Worm (Caenorhabditis elegans) whole organism, young adult: Measurements from ENCODE around the gene F46E10.2.

ENCODE experiments used
- B0336.3 ChIP-seq: fragments of 200-800 bp; sonication (Bioruptor generic); IDR thresholded peaks from 2 replicates; pipeline ENCODE4 v1.3.6; 2022; ENCODE audit warnings: missing genetic modification characterization, missing compliant biosample characterization
- C06A6.2 ChIP-seq: fragments of 200-800 bp; sonication (Bioruptor generic); conservative IDR thresholded peaks from 2 replicates; pipeline ENCODE4 v1.3.6; 2022; ENCODE audit warnings: missing genetic modification characterization, missing compliant biosample characterization
- D2030.7 ChIP-seq: fragments of 200-800 bp; sonication (Bioruptor generic); IDR thresholded peaks from 2 replicates; pipeline ENCODE4 v1.3.6; 2022; ENCODE audit warnings: missing genetic modification reagents, missing genetic modification characterization, missing compliant biosample characterization
- F22D6.2 ChIP-seq: sonication (generic microtip); optimal IDR thresholded peaks from 2 replicates; lab custom pipeline; 2016; ENCODE audit warnings: mild to moderate bottlenecking, missing genetic modification characterization, missing compliant biosample characterization
- F37B4.10 ChIP-seq: fragments of 200-800 bp; sonication (Bioruptor generic); IDR thresholded peaks from 2 replicates; pipeline ENCODE4 v1.3.6; 2022; ENCODE audit warnings: missing genetic modification characterization, missing compliant biosample characterization
- F39B2.1 ChIP-seq: fragments of 200-800 bp; sonication (Bioruptor generic); IDR thresholded peaks from 2 replicates; pipeline ENCODE4 v1.3.6; 2022; ENCODE audit warnings: missing genetic modification reagents, missing genetic modification characterization, missing compliant biosample characterization
- F57A8.1 ChIP-seq: fragments of 200-800 bp; sonication (Bioruptor generic); optimal IDR thresholded peaks from 2 replicates; lab custom pipeline; 2018; ENCODE audit warnings: mild to moderate bottlenecking, missing genetic modification characterization, moderate library complexity, missing compliant biosample characterization
- F57C9.4 ChIP-seq: sonication (generic microtip); optimal IDR thresholded peaks from 2 replicates; lab custom pipeline; 2017; ENCODE audit warnings: mild to moderate bottlenecking, missing genetic modification characterization, missing compliant biosample characterization
- K11D2.4 ChIP-seq: fragments of 200-800 bp; sonication (Bioruptor generic); IDR thresholded peaks from 2 replicates; pipeline ENCODE4 v1.3.6; 2022; ENCODE audit warnings: missing genetic modification reagents, missing genetic modification characterization, missing compliant biosample characterization
- Y67H2A.10 ChIP-seq: fragments of 200-800 bp; sonication (Bioruptor generic); conservative IDR thresholded peaks from 2 replicates; pipeline ENCODE4 v1.3.6; 2022; ENCODE audit warnings: missing genetic modification reagents, missing genetic modification characterization, missing compliant biosample characterization
- Y79H2A.3 ChIP-seq: fragments of 200-800 bp; sonication (Bioruptor generic); conservative IDR thresholded peaks from 2 replicates; pipeline ENCODE4 v1.3.6; 2022; ENCODE audit warnings: missing genetic modification reagents, missing genetic modification characterization, missing compliant biosample characterization
- ZK185.1 ChIP-seq: sonication (generic microtip); optimal IDR thresholded peaks from 2 replicates; lab custom pipeline; 2016; ENCODE audit warnings: mild to moderate bottlenecking, missing genetic modification characterization, missing compliant biosample characterization; ENCODE audit not compliant: poor library complexity, severe bottlenecking
- akir-1 ChIP-seq: fragments of 200-800 bp; sonication (Bioruptor generic); optimal IDR thresholded peaks from 2 replicates; lab custom pipeline; 2018; ENCODE audit warnings: mild to moderate bottlenecking, missing genetic modification characterization, moderate library complexity, missing compliant biosample characterization
- aptf-2 ChIP-seq: fragments of 200-800 bp; sonication (Bioruptor generic); conservative IDR thresholded peaks from 2 replicates; pipeline ENCODE4 v1.3.6; 2022; ENCODE audit warnings: missing genetic modification reagents, missing genetic modification characterization, missing compliant biosample characterization
- attf-5 ChIP-seq: fragments of 200-800 bp; sonication (Bioruptor generic); optimal IDR thresholded peaks from 2 replicates; lab custom pipeline; 2018; ENCODE audit warnings: mild to moderate bottlenecking, missing genetic modification characterization, missing compliant biosample characterization
- cebp-1 ChIP-seq, 2 experiments: fragments of 200-800 bp in 1 of 2; sonication (Bioruptor generic) in 1 of 2; sonication (generic microtip) in 1 of 2; IDR thresholded peaks in 1 of 2; optimal IDR thresholded peaks in 1 of 2; 2 replicates each; pipeline versions ENCODE4 v1.3.6 to Lab custom; 2017 to 2022; ENCODE audit warnings: missing compliant biosample characterization in 2 of 2, missing genetic modification characterization in 2 of 2, mild to moderate bottlenecking in 1 of 2, missing genetic modification reagents in 1 of 2, moderate library complexity in 1 of 2
- ceh-100 ChIP-seq: fragments of 200-800 bp; sonication (Bioruptor generic); IDR thresholded peaks from 2 replicates; pipeline ENCODE4 v1.3.6; 2022; ENCODE audit warnings: missing genetic modification reagents, missing genetic modification characterization, missing compliant biosample characterization
- ceh-27 ChIP-seq: fragments of 200-800 bp; sonication (Bioruptor generic); optimal IDR thresholded peaks from 2 replicates; lab custom pipeline; 2018; ENCODE audit warnings: mild to moderate bottlenecking, missing genetic modification characterization, moderate library complexity, missing compliant biosample characterization
- chd-7 ChIP-seq: sonication (generic microtip); optimal IDR thresholded peaks from 2 replicates; lab custom pipeline; 2016; ENCODE audit warnings: mild to moderate bottlenecking, missing genetic modification characterization, moderate library complexity, missing compliant biosample characterization
- die-1 ChIP-seq: sonication (generic microtip); optimal IDR thresholded peaks from 2 replicates; lab custom pipeline; 2016; ENCODE audit warnings: missing genotype, mild to moderate bottlenecking, missing genetic modification characterization, missing compliant biosample characterization
- dox-1 ChIP-seq: fragments of 200-800 bp; sonication (Bioruptor generic); IDR thresholded peaks from 2 replicates; pipeline ENCODE4 v1.3.6; 2022; ENCODE audit warnings: missing genetic modification reagents, missing genetic modification characterization, missing compliant biosample characterization
- ets-4 ChIP-seq: fragments of 200-800 bp; sonication (Bioruptor generic); optimal IDR thresholded peaks from 2 replicates; lab custom pipeline; 2018; ENCODE audit warnings: mild to moderate bottlenecking, missing genetic modification characterization, missing compliant biosample characterization
- hlh-12 ChIP-seq: sonication (generic microtip); optimal IDR thresholded peaks from 2 replicates; lab custom pipeline; 2016; ENCODE audit warnings: missing genetic modification characterization, missing compliant biosample characterization
- hmg-20 ChIP-seq: fragments of 200-800 bp; sonication (Bioruptor generic); IDR thresholded peaks from 2 replicates; pipeline ENCODE4 v1.3.6; 2022; ENCODE audit warnings: missing genetic modification reagents, missing genetic modification characterization, missing compliant biosample characterization
- hrde-1 ChIP-seq: sonication (generic microtip); optimal IDR thresholded peaks from 2 replicates; lab custom pipeline; 2016; ENCODE audit warnings: missing genetic modification characterization, mild to moderate bottlenecking, missing compliant biosample characterization, moderate library complexity, missing genotype, missing genetic modification reagents, borderline replicate concordance
- lag-1 ChIP-seq: fragments of 200-800 bp; sonication (Bioruptor generic); IDR thresholded peaks from 2 replicates; pipeline ENCODE4 v1.3.6; 2022; ENCODE audit warnings: missing genetic modification reagents, missing genetic modification characterization, missing compliant biosample characterization
- lin-40 ChIP-seq: sonication (generic microtip); optimal IDR thresholded peaks from 2 replicates; lab custom pipeline; 2016; ENCODE audit warnings: missing genetic modification characterization, mild to moderate bottlenecking, missing compliant biosample characterization, missing genotype, missing genetic modification reagents
- lin-54 ChIP-seq: fragments of 200-800 bp; sonication (Bioruptor generic); optimal IDR thresholded peaks from 2 replicates; lab custom pipeline; 2018; ENCODE audit warnings: mild to moderate bottlenecking, missing genetic modification characterization, missing compliant biosample characterization
- madf-10 ChIP-seq: sonication (generic microtip); optimal IDR thresholded peaks from 2 replicates; lab custom pipeline; 2016; ENCODE audit warnings: mild to moderate bottlenecking, missing genetic modification characterization, missing compliant biosample characterization
- madf-6 ChIP-seq: fragments of 200-800 bp; sonication (Bioruptor generic); IDR thresholded peaks from 2 replicates; pipeline ENCODE4 v1.3.6; 2022; ENCODE audit warnings: missing genetic modification reagents, missing genetic modification characterization, missing compliant biosample characterization
- madf-8 ChIP-seq: fragments of 200-800 bp; sonication (Bioruptor generic); conservative IDR thresholded peaks from 2 replicates; pipeline ENCODE4 v1.3.6; 2022; ENCODE audit warnings: missing genetic modification reagents, missing genetic modification characterization, missing compliant biosample characterization
- mes-4 ChIP-seq: sonication (generic microtip); optimal IDR thresholded peaks from 2 replicates; lab custom pipeline; 2016; ENCODE audit warnings: missing genotype, missing genetic modification characterization, missing compliant biosample characterization
- nfyb-1 ChIP-seq: fragments of 200-800 bp; sonication (Bioruptor generic); IDR thresholded peaks from 2 replicates; pipeline ENCODE4 v1.3.6; 2022; ENCODE audit warnings: missing genetic modification reagents, missing genetic modification characterization, missing compliant biosample characterization
- nhr-120 ChIP-seq: fragments of 200-800 bp; sonication (Bioruptor generic); IDR thresholded peaks from 2 replicates; pipeline ENCODE4 v1.3.6; 2022; ENCODE audit warnings: missing genetic modification characterization, missing compliant biosample characterization
- nhr-80 ChIP-seq: sonication (generic microtip); optimal IDR thresholded peaks from 2 replicates; lab custom pipeline; 2016; ENCODE audit warnings: missing genetic modification characterization, missing compliant biosample characterization
- rpc-1 ChIP-seq, 2 experiments: fragments of 150-350 bp in 1 of 2; sonication (generic microtip) in 1 of 2; optimal IDR thresholded peaks; 2 replicates each; lab custom pipeline; 2014 to 2018; ENCODE audit warnings: missing biosample characterization in 1 of 2, missing genetic modification characterization in 1 of 2, missing genetic modification reagents in 1 of 2, missing genotype in 1 of 2
- sdz-38 ChIP-seq: sonication (generic microtip); optimal IDR thresholded peaks from 2 replicates; lab custom pipeline; 2016; ENCODE audit warnings: missing genotype, missing genetic modification characterization, missing compliant biosample characterization
- sea-2 ChIP-seq: fragments of 200-800 bp; sonication (Bioruptor generic); IDR thresholded peaks from 2 replicates; pipeline ENCODE4 v1.3.6; 2022; ENCODE audit warnings: missing genetic modification characterization, missing compliant biosample characterization
- snpc-1.1 ChIP-seq: sonication (generic microtip); optimal IDR thresholded peaks from 2 replicates; lab custom pipeline; 2017; ENCODE audit warnings: missing genetic modification characterization, mild to moderate bottlenecking, missing compliant biosample characterization, antibody characterized with exemption, moderate library complexity, missing genotype, missing genetic modification reagents; ENCODE audit not compliant: insufficient read depth
- tbx-9 ChIP-seq: sonication (generic microtip); optimal IDR thresholded peaks from 2 replicates; lab custom pipeline; 2016; ENCODE audit warnings: borderline replicate concordance, missing genetic modification characterization, inconsistent platforms, missing compliant biosample characterization
- tlf-1 ChIP-seq: fragments of 200-800 bp; sonication (Bioruptor generic); optimal IDR thresholded peaks from 2 replicates; lab custom pipeline; 2018; ENCODE audit warnings: mild to moderate bottlenecking, missing genetic modification characterization, missing compliant biosample characterization
- xnd-1 ChIP-seq: sonication (generic microtip); optimal IDR thresholded peaks from 2 replicates; lab custom pipeline; 2016; ENCODE audit warnings: missing genotype, missing genetic modification reagents, missing genetic modification characterization, missing compliant biosample characterization
- zfh-2 ChIP-seq: fragments of 200-800 bp; sonication (Bioruptor generic); conservative IDR thresholded peaks from 2 replicates; pipeline ENCODE4 v1.3.6; 2022; ENCODE audit warnings: missing genetic modification reagents, missing genetic modification characterization, missing compliant biosample characterization
- ztf-18 ChIP-seq: sonication (generic microtip); optimal IDR thresholded peaks from 2 replicates; lab custom pipeline; 2016; ENCODE audit warnings: missing genotype, mild to moderate bottlenecking, missing genetic modification characterization, missing compliant biosample characterization
- ztf-22 ChIP-seq: fragments of 200-800 bp; sonication (Bioruptor generic); optimal IDR thresholded peaks from 2 replicates; lab custom pipeline; 2018; ENCODE audit warnings: mild to moderate bottlenecking, missing genetic modification characterization, moderate library complexity, missing compliant biosample characterization
- ztf-3 ChIP-seq: fragments of 200-800 bp; sonication (Bioruptor generic); optimal IDR thresholded peaks from 2 replicates; lab custom pipeline; 2018; ENCODE audit warnings: mild to moderate bottlenecking, missing genetic modification characterization, missing compliant biosample characterization
- ztf-6 ChIP-seq: fragments of 200-800 bp; sonication (Bioruptor generic); IDR thresholded peaks from 2 replicates; pipeline ENCODE4 v1.3.6; 2022; ENCODE audit warnings: missing genetic modification reagents, missing genetic modification characterization, missing compliant biosample characterization

F46E10.2 gene

ce11 chrV:6551707-6552390 lies 31.6 kb downstream of the F46E10.2 start, which contains the start of gene twk-10:
TSS of gene twk-10 (plus strand) at chrV:6552340.
- TF ChIP-seq F39B2.1 = no peak
- TF ChIP-seq snpc-1.1 (tag; lab: Kevin White, UChicago) = no peak
- TF ChIP-seq mes-4 (tag; lab: Kevin White, UChicago) = peak; percentile 18
- no peak for TF ChIP-seq C06A6.2 (GFP tag; lab: Robert Waterston, UW)
- peak; percentile 56 for TF ChIP-seq ztf-18
- TF ChIP-seq Y67H2A.10 = no peak; the same call in 1 of the 2 replicates
- TF ChIP-seq Y79H2A.3 (GFP tag; lab: Robert Waterston, UW) = no peak
- peak; percentile 18 for TF ChIP-seq ets-4 (GFP tag; lab: Kevin White, UChicago)
- no peak for TF ChIP-seq K11D2.4 (GFP tag; lab: Robert Waterston, UW)
- no peak for TF ChIP-seq madf-10 (tag; lab: Kevin White, UChicago)
- no peak for TF ChIP-seq sdz-38
- no peak for TF ChIP-seq hmg-20 (GFP tag; lab: Robert Waterston, UW)
- TF ChIP-seq akir-1 (GFP tag; lab: Kevin White, UChicago) = no peak
- peak; percentile 70 for TF ChIP-seq ZK185.1 (tag; lab: Kevin White, UChicago)
- no peak for TF ChIP-seq ztf-3 (GFP tag; lab: Kevin White, UChicago)
- TF ChIP-seq rpc-1 (optimal IDR thresholded peaks at IDR 0.05; lab: Kevin White, UChicago) = peak; percentile 86
- peak; percentile 93 for TF ChIP-seq rpc-1 (tag; optimal IDR thresholded peaks at IDR 0.05; lab: Kevin White, UChicago)
- peak; percentile 53 for TF ChIP-seq D2030.7 (GFP tag; lab: Robert Waterston, UW)
- peak; percentile 72; the same call in 1 of the 2 replicates for TF ChIP-seq dox-1 (GFP tag; lab: Robert Waterston, UW)
- no peak for TF ChIP-seq ztf-22 (GFP tag; lab: Kevin White, UChicago)
- no peak for TF ChIP-seq xnd-1
- no peak for TF ChIP-seq tlf-1 (GFP tag; lab: Kevin White, UChicago)
- TF ChIP-seq ceh-100 (GFP tag; lab: Robert Waterston, UW) = no peak
- TF ChIP-seq hlh-12 (tag; lab: Kevin White, UChicago) = no peak
- no peak for TF ChIP-seq chd-7 (tag; lab: Kevin White, UChicago)
- TF ChIP-seq lin-54 (GFP tag; lab: Kevin White, UChicago) = peak; percentile 51
- no peak for TF ChIP-seq lag-1 (GFP tag; lab: Robert Waterston, UW)
- TF ChIP-seq F57A8.1 (GFP tag; lab: Kevin White, UChicago) = peak; percentile 50
- TF ChIP-seq B0336.3 (GFP tag; lab: Robert Waterston, UW) = no peak
- no peak for TF ChIP-seq F22D6.2 (tag; lab: Kevin White, UChicago)
- peak; percentile 4 for TF ChIP-seq hrde-1
- TF ChIP-seq zfh-2 (GFP tag; lab: Robert Waterston, UW) = no peak
- TF ChIP-seq madf-8 = no peak; the same call in 1 of the 2 replicates
- TF ChIP-seq F37B4.10 (GFP tag; lab: Robert Waterston, UW) = no peak
- peak; percentile 73; the same call in 1 of the 2 replicates for TF ChIP-seq nfyb-1
- TF ChIP-seq die-1 = peak; percentile 78
- TF ChIP-seq sea-2 (GFP tag; lab: Robert Waterston, UW) = no peak
- peak; percentile 24 for TF ChIP-seq nhr-80 (tag; lab: Kevin White, UChicago)
- TF ChIP-seq madf-6 (GFP tag; lab: Robert Waterston, UW) = peak; percentile 58; the same call in 1 of the 2 replicates
- TF ChIP-seq ztf-6 (GFP tag; lab: Robert Waterston, UW) = no peak
- TF ChIP-seq cebp-1 (GFP tag; IDR thresholded peaks at IDR 0.05; lab: Robert Waterston, UW) = no peak
- TF ChIP-seq cebp-1 (tag; optimal IDR thresholded peaks at IDR 0.05; lab: Kevin White, UChicago) = no peak
- TF ChIP-seq F57C9.4 = no peak
- TF ChIP-seq aptf-2 (GFP tag; lab: Robert Waterston, UW) = no peak
- no peak for TF ChIP-seq ceh-27 (GFP tag; lab: Kevin White, UChicago)
- TF ChIP-seq tbx-9 = no peak
- TF ChIP-seq attf-5 = peak; percentile 53
- no peak for TF ChIP-seq lin-40
- no peak for TF ChIP-seq nhr-120 (GFP tag; lab: Robert Waterston, UW)
